Fruit fly (Drosophila melanogaster) whole organism, prepupa: ENCODE measurements around the gene Psa.

Source experiments
- Blimp-1 ChIP-seq: fragments of 200-800 bp; sonication (Bioruptor generic); optimal IDR thresholded peaks from 3 replicates; lab custom pipeline; 2017; ENCODE audit warnings: missing biosample characterization, missing genetic modification characterization, mild to moderate bottlenecking, moderate library complexity, missing genetic modification reagents
- CG10631 ChIP-seq: fragments of 200-800 bp; sonication (Bioruptor generic); optimal IDR thresholded peaks from 2 replicates; lab custom pipeline; 2016; ENCODE audit warnings: missing biosample characterization, missing genetic modification characterization
- CG11294 ChIP-seq: fragments of 200-800 bp; sonication (Bioruptor generic); IDR thresholded peaks from 2 replicates; pipeline ENCODE4 v1.3.6; 2022; ENCODE audit warnings: missing biosample characterization, missing genetic modification characterization
- CG11762 ChIP-seq: fragments of 200-800 bp; sonication (Bioruptor generic); optimal IDR thresholded peaks from 3 replicates; lab custom pipeline; 2016; ENCODE audit warnings: missing biosample characterization, missing genetic modification characterization; ENCODE audit not compliant: insufficient read depth
- CG15336 ChIP-seq: fragments of 200-800 bp; sonication (Bioruptor generic); IDR thresholded peaks from 2 replicates; pipeline ENCODE4 v1.3.6; 2022; ENCODE audit warnings: missing biosample characterization, missing genetic modification characterization
- CG1621 ChIP-seq: fragments of 200-800 bp; sonication (Bioruptor generic); optimal IDR thresholded peaks from 3 replicates; lab custom pipeline; 2018; ENCODE audit warnings: missing biosample characterization, mild to moderate bottlenecking, missing genetic modification characterization
- CG16779 ChIP-seq: fragments of 200-800 bp; sonication (Bioruptor generic); optimal IDR thresholded peaks from 3 replicates; lab custom pipeline; 2017; ENCODE audit warnings: missing biosample characterization, mild to moderate bottlenecking, missing genetic modification characterization
- CG3032 ChIP-seq: fragments of 200-800 bp; optimal IDR thresholded peaks from 2 replicates; lab custom pipeline; 2019; ENCODE audit warnings: missing biosample characterization, mild to moderate bottlenecking, missing genetic modification characterization, moderate library complexity
- CG31627 ChIP-seq: fragments of 200-800 bp; sonication (Bioruptor generic); optimal IDR thresholded peaks from 3 replicates; lab custom pipeline; 2016; ENCODE audit warnings: missing biosample characterization, missing genetic modification characterization
- CG32006 ChIP-seq: fragments of 200-800 bp; sonication (Bioruptor generic); optimal IDR thresholded peaks from 3 replicates; lab custom pipeline; 2017; ENCODE audit warnings: missing biosample characterization, mild to moderate bottlenecking, missing genetic modification characterization
- CG34406 ChIP-seq: fragments of 200-800 bp; sonication (Bioruptor generic); optimal IDR thresholded peaks from 3 replicates; lab custom pipeline; 2016; ENCODE audit warnings: missing biosample characterization, missing genetic modification characterization
- CG3919 ChIP-seq: fragments of 200-800 bp; sonication (Bioruptor generic); optimal IDR thresholded peaks from 3 replicates; lab custom pipeline; 2016; ENCODE audit warnings: missing biosample characterization, missing genetic modification characterization
- CG6163 ChIP-seq: fragments of 200-800 bp; sonication (Bioruptor generic); IDR thresholded peaks from 3 replicates; pipeline ENCODE4 v1.3.6; 2022; ENCODE audit warnings: missing biosample characterization, missing genetic modification characterization
- CG6792 ChIP-seq: fragments of 200-800 bp; sonication (Bioruptor generic); optimal IDR thresholded peaks from 3 replicates; lab custom pipeline; 2016; ENCODE audit warnings: missing biosample characterization, missing genetic modification characterization
- CG6808 ChIP-seq: fragments of 200-800 bp; sonication (Bioruptor generic); optimal IDR thresholded peaks from 3 replicates; lab custom pipeline; 2017; ENCODE audit warnings: missing biosample characterization, missing genetic modification characterization, mild to moderate bottlenecking, moderate library complexity, missing genetic modification reagents
- CG6854 ChIP-seq: fragments of 200-800 bp; sonication (Bioruptor generic); optimal IDR thresholded peaks from 2 replicates; lab custom pipeline; 2017; ENCODE audit warnings: missing biosample characterization, mild to moderate bottlenecking, missing genetic modification characterization
- CG8119 ChIP-seq: fragments of 200-800 bp; sonication (Bioruptor generic); IDR thresholded peaks from 3 replicates; pipeline ENCODE4 v1.3.6; 2022; ENCODE audit warnings: missing biosample characterization, missing genetic modification characterization
- CG8632 ChIP-seq: fragments of 200-800 bp; sonication (Bioruptor generic); optimal IDR thresholded peaks from 3 replicates; lab custom pipeline; 2016; ENCODE audit warnings: missing biosample characterization, missing genetic modification characterization
- Eip78C ChIP-seq: fragments of 200-800 bp; sonication (Bioruptor generic); peaks from one replicate; lab custom pipeline; 2016; ENCODE audit warnings: missing biosample characterization, missing genetic modification characterization
- Eip93F ChIP-seq: fragments of 200-800 bp; sonication (Bioruptor generic); optimal IDR thresholded peaks from 2 replicates; lab custom pipeline; 2016; ENCODE audit warnings: missing biosample characterization, mild to moderate bottlenecking, missing genetic modification characterization
- Ets21C ChIP-seq: fragments of 200-800 bp; sonication (Bioruptor generic); optimal IDR thresholded peaks from 3 replicates; lab custom pipeline; 2016; ENCODE audit warnings: missing biosample characterization, missing genetic modification characterization
- Ets96B ChIP-seq: fragments of 200-800 bp; optimal IDR thresholded peaks from 2 replicates; lab custom pipeline; 2019; ENCODE audit warnings: missing biosample characterization, mild to moderate bottlenecking, missing genetic modification characterization, moderate library complexity
- Gug ChIP-seq: fragments of 200-800 bp; sonication (Bioruptor generic); IDR thresholded peaks from 2 replicates; pipeline ENCODE4 v1.3.6; 2022; ENCODE audit warnings: missing biosample characterization, missing genetic modification characterization
- Hr38 ChIP-seq: sonication (Bioruptor generic); optimal IDR thresholded peaks from 2 replicates; lab custom pipeline; 2016; ENCODE audit warnings: missing biosample characterization, missing genetic modification characterization
- Hr39 ChIP-seq: fragments of 200-800 bp; sonication (Bioruptor generic); optimal IDR thresholded peaks from 2 replicates; lab custom pipeline; 2016; ENCODE audit warnings: missing biosample characterization, missing genetic modification characterization
- Hr4 ChIP-seq: fragments of 200-800 bp; sonication (Bioruptor generic); optimal IDR thresholded peaks from 3 replicates; lab custom pipeline; 2016; ENCODE audit warnings: missing biosample characterization, missing genetic modification characterization
- Lpt ChIP-seq: fragments of 200-800 bp; sonication (Bioruptor generic); optimal IDR thresholded peaks from 3 replicates; lab custom pipeline; 2016; ENCODE audit warnings: missing biosample characterization, missing genetic modification characterization
- Met ChIP-seq: fragments of 200-800 bp; sonication (Bioruptor generic); optimal IDR thresholded peaks from 3 replicates; lab custom pipeline; 2016; ENCODE audit warnings: missing biosample characterization, missing genetic modification characterization
- Smox ChIP-seq: fragments of 200-800 bp; sonication (Bioruptor generic); optimal IDR thresholded peaks from 3 replicates; lab custom pipeline; 2016; ENCODE audit warnings: missing biosample characterization, missing genetic modification characterization
- Sox102F ChIP-seq: fragments of 200-800 bp; sonication (Bioruptor generic); optimal IDR thresholded peaks from 2 replicates; lab custom pipeline; 2016; ENCODE audit warnings: missing biosample characterization, mild to moderate bottlenecking, missing genetic modification characterization
- Sox14 ChIP-seq: fragments of 200-800 bp; sonication (Bioruptor generic); optimal IDR thresholded peaks from 3 replicates; lab custom pipeline; 2016; ENCODE audit warnings: missing biosample characterization, missing genetic modification characterization
- Sox15 ChIP-seq: fragments of 200-800 bp; sonication (Bioruptor generic); optimal IDR thresholded peaks from 3 replicates; lab custom pipeline; 2016; ENCODE audit warnings: missing biosample characterization, missing genetic modification characterization
- achi ChIP-seq: fragments of 200-800 bp; sonication (Bioruptor generic); optimal IDR thresholded peaks from 3 replicates; lab custom pipeline; 2016; ENCODE audit warnings: missing biosample characterization, missing genetic modification characterization
- dac ChIP-seq: fragments of 200-800 bp; sonication (Bioruptor generic); optimal IDR thresholded peaks from 2 replicates; lab custom pipeline; 2017; ENCODE audit warnings: missing biosample characterization, mild to moderate bottlenecking, missing genetic modification characterization
- eg ChIP-seq: fragments of 200-800 bp; sonication (Bioruptor generic); IDR thresholded peaks from 3 replicates; pipeline ENCODE4 v1.3.6; 2022; ENCODE audit warnings: missing biosample characterization, missing genetic modification characterization
- fd59A ChIP-seq: fragments of 200-800 bp; sonication (Bioruptor generic); optimal IDR thresholded peaks from 2 replicates; lab custom pipeline; 2017; ENCODE audit warnings: missing biosample characterization, mild to moderate bottlenecking, missing genetic modification characterization, missing genetic modification reagents
- net ChIP-seq: fragments of 200-800 bp; sonication (Bioruptor generic); optimal IDR thresholded peaks from 3 replicates; lab custom pipeline; 2016; ENCODE audit warnings: missing biosample characterization, missing genetic modification characterization
- salr ChIP-seq, 2 experiments: fragments of 200-800 bp; sonication (Bioruptor generic); optimal IDR thresholded peaks; 3 replicates each; lab custom pipeline; 2016 to 2018; ENCODE audit warnings: missing biosample characterization in 2 of 2, missing genetic modification characterization in 2 of 2, mild to moderate bottlenecking in 1 of 2
- spab ChIP-seq: fragments of 200-800 bp; sonication (Bioruptor generic); optimal IDR thresholded peaks from 2 replicates; lab custom pipeline; 2017; ENCODE audit warnings: missing biosample characterization, mild to moderate bottlenecking, missing genetic modification characterization, missing genetic modification reagents
- ss ChIP-seq, 2 experiments: fragments of 200-800 bp; sonication (Bioruptor generic); optimal IDR thresholded peaks; 2 replicates in 1 of 2; 3 replicates in 1 of 2; lab custom pipeline; 2017 to 2018; ENCODE audit warnings: mild to moderate bottlenecking in 2 of 2, missing biosample characterization in 2 of 2, missing genetic modification characterization in 2 of 2, moderate library complexity in 1 of 2
- svp ChIP-seq: fragments of 200-800 bp; sonication (Bioruptor generic); peaks from one replicate; lab custom pipeline; 2016; ENCODE audit warnings: missing biosample characterization, missing genetic modification characterization
- topi ChIP-seq: fragments of 200-800 bp; sonication (Bioruptor generic); optimal IDR thresholded peaks from 3 replicates; lab custom pipeline; 2016; ENCODE audit warnings: missing biosample characterization, missing genetic modification characterization
- vri ChIP-seq: fragments of 200-800 bp; sonication (Bioruptor generic); optimal IDR thresholded peaks from 3 replicates; lab custom pipeline; 2016; ENCODE audit warnings: missing biosample characterization, mild to moderate bottlenecking, missing genetic modification characterization

The Psa gene

dm6 chr3L:1546349-1547116 lies 43.9 kb downstream of the Psa start (continued):
- TF ChIP-seq dac (GFP tag; lab: Kevin White, UChicago): no peak
- 0 out of 3 replicates have a peak, but pooled peaks have one; percentile 10 for TF ChIP-seq eg
- no peak for TF ChIP-seq salr (GFP tag; optimal IDR thresholded peaks at IDR 0.05; lab: Kevin White, UChicago)
- no peak for TF ChIP-seq CG10631 (GFP tag; lab: Kevin White, UChicago)
- TF ChIP-seq CG6854 (GFP tag; lab: Kevin White, UChicago): peak; percentile 71
- no peak for TF ChIP-seq Sox14 (GFP tag; lab: Kevin White, UChicago)
- TF ChIP-seq CG31627 (GFP tag; lab: Kevin White, UChicago): no peak
- no peak for TF ChIP-seq CG3032 (tag; lab: Kevin White, UChicago)
- no peak for TF ChIP-seq Hr4
- TF ChIP-seq Ets21C (GFP tag; lab: Kevin White, UChicago): no peak
- TF ChIP-seq CG11762 (GFP tag; lab: Kevin White, UChicago): peak; percentile 5
- no peak for TF ChIP-seq fd59A (GFP tag; lab: Kevin White, UChicago)
- TF ChIP-seq Ets96B (tag; lab: Kevin White, UChicago): no peak
- no peak for TF ChIP-seq Smox
- TF ChIP-seq achi (GFP tag; lab: Kevin White, UChicago): no peak

DNA sequence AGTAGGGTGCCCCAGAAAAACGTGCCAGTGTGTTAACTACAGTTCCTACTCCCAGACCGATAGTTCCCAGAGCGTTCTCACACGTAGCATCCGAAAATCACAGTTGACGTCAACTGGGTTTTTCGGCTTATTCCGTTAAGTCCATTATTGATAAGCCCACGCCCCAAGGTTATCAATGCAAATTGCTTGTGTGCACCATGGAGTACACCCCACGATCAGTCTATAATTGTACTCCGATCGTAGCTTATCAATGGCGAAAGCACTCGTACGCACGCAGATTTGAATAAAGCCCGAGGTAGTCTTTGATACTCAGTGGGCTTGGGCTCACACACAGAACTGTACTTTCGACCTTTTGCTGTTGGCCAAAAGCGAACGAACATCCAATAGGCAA lies 44.5 kb downstream of the Psa start:
- TF ChIP-seq CG31627 (GFP tag; lab: Kevin White, UChicago) (no peak), Hr39 (no peak), svp (GFP tag; lab: Kevin White, UChicago) (peak; percentile 94), Gug (GFP tag; lab: Robert Waterston, UW) (no peak), CG34406 (GFP tag; lab: Kevin White, UChicago) (no peak), Lpt (GFP tag; lab: Kevin White, UChicago) (no peak), CG6854 (GFP tag; lab: Kevin White, UChicago) (no peak)

- TF ChIP-seq fd59A (GFP tag; lab: Kevin White, UChicago) (no peak), CG8119 (GFP tag; lab: Robert Waterston, UW) (no peak), salr (GFP tag; optimal IDR thresholded peaks at IDR 0.05; lab: Kevin White, UChicago) (no peak), Sox102F (GFP tag; lab: Kevin White, UChicago) (peak; percentile 64), Hr4 (peak; percentile 48), Met (GFP tag; lab: Kevin White, UChicago) (peak; percentile 79), CG1621 (tag; lab: Kevin White, UChicago) (no peak), Smox (peak; percentile 72), Blimp-1 (GFP tag; lab: Kevin White, UChicago) (peak; percentile 52), topi (GFP tag; lab: Kevin White, UChicago) (peak; percentile 76), CG6808 (GFP tag; lab: Kevin White, UChicago) (no peak), ss (GFP tag; optimal IDR thresholded peaks at IDR 0.05; lab: Kevin White, UChicago) (no peak), spab (GFP tag; lab: Kevin White, UChicago) (no peak), CG3919 (GFP tag; lab: Kevin White, UChicago) (no peak), Hr38 (no peak), CG15336 (no peak), Ets96B (tag; lab: Kevin White, UChicago) (no peak), CG34406 (GFP tag; lab: Kevin White, UChicago) (peak; percentile 43), eg (no peak), Hr39 (peak; percentile 81), CG10631 (GFP tag; lab: Kevin White, UChicago) (no peak), CG6792 (peak; percentile 56), net (GFP tag; lab: Kevin White, UChicago) (no peak), Sox14 (GFP tag; lab: Kevin White, UChicago) (peak; percentile 50), CG6163 (0 out of 3 replicates have a peak, but pooled peaks have one; percentile 15), Lpt (GFP tag; lab: Kevin White, UChicago) (no peak), CG11294 (GFP tag; lab: Robert Waterston, UW) (no peak), Eip93F (peak; percentile 29), CG16779 (tag; lab: Kevin White, UChicago) (no peak), CG8632 (GFP tag; lab: Kevin White, UChicago) (peak; percentile 32), CG32006 (GFP tag; lab: Kevin White, UChicago) (peak; percentile 41), Eip78C (GFP tag; lab: Kevin White, UChicago) (peak; percentile 80), Ets21C (GFP tag; lab: Kevin White, UChicago) (peak; percentile 72), vri (GFP tag; lab: Kevin White, UChicago) (peak; percentile 58), Sox15 (GFP tag; lab: Kevin White, UChicago) (peak; percentile 37)
Observed at dm6 chr3L:1548345-1548970, 45.8 kb downstream of the Psa start.
